Fruit fly (Drosophila melanogaster) S2 (cell line): ENCODE measurements around the gene yellow-h.

Source experiments
- CG8478 ChIP-seq: fragments of >200 bp; optimal IDR thresholded peaks from 2 replicates; lab custom pipeline; 2018
- CTCF ChIP-seq, 2 experiments: fragments of >200 bp; optimal IDR thresholded peaks; 2 replicates each; lab custom pipeline; 2018

DNA sequence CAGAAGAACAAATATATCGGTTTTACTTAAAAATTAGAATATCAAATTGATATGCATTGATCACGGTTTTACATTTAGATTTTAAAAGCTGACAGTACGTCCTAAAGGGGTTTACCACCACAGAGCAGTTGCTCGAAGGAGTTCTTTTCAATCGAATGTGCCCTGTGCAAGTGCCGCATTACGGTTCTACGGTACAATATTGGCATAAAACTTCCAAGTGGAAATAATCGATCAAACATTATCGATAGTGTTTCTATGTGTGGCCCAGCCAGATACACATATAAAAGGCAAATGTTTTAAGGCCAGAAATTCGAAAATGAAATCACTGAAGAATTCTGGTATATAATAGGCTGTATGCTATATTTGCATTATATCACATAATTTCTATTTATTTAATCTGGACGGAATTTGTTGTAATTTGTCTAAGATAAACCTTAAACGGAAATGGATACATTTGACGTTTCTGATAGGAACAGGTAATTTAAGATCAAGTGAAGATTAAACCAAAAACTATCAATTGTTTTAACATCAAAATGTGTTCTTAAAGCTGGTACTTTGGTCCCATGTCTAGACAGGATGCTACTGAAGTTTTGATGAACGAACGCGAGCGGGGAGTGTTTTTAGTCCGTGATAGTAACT is 17.6 kb upstream of the yellow-h start, which contains the start of gene Crk:
- TF ChIP-seq CTCF (optimal IDR thresholded peaks at IDR 0.05; lab: Kevin White, UChicago), result no peak
- no peak for TF ChIP-seq CG8478 (lab: Kevin White, UChicago)
